Fruit fly (Drosophila melanogaster): ENCODE measurements around the gene Cnb.

DNA sequence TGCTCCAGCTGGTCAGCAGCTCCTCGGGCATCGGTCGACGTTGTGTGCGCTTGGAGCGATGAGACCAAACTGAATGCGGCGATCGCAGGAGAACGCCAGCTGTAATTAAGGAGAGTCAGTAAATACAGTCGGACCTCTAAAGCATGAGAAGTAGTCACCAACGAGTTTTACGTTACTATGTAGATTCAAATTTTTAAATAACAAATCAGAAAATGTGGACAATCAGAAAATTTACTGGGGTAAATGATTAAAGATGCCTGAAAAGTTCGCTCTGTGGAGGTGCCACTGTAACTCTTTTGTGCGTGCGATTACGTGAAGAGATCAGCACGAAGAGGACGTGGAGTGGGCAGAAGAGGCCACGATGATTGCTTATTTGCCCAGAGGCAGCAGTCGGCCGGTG, 15.6 kb downstream of the Cnb start, which contains the start of gene SCOT:
- TF ChIP-seq CTCF (optimal IDR thresholded peaks at IDR 0.05) (no peak), CG8478 (optimal IDR thresholded peaks at IDR 0.05) (no peak)

All from S2 (cell line).